Fruit fly (Drosophila melanogaster) whole organism, pupa: Measurements from ENCODE around the gene CG45061.

ENCODE experiments used
- Ets98B ChIP-seq: fragments of 200-800 bp; sonication (Bioruptor generic); IDR thresholded peaks from 2 replicates; pipeline ENCODE4 v1.3.6; 2022; ENCODE audit warnings: missing biosample characterization, missing genetic modification characterization
- rn ChIP-seq: fragments of 200-800 bp; sonication (Bioruptor generic); IDR thresholded peaks from 2 replicates; pipeline ENCODE4 v1.3.6; 2022; ENCODE audit warnings: missing biosample characterization, missing genetic modification characterization

dm6 chrX:9873917-9874316 is 2.4 kb upstream of the CG45061 start, which contains the start of gene CG32695:
- TF ChIP-seq rn (GFP tag; lab: Robert Waterston, UW) (no peak), Ets98B (no peak)
